Worm (Caenorhabditis elegans): Measurements from ENCODE around the gene ZC443.2.

The ZC443.2 gene

DNA sequence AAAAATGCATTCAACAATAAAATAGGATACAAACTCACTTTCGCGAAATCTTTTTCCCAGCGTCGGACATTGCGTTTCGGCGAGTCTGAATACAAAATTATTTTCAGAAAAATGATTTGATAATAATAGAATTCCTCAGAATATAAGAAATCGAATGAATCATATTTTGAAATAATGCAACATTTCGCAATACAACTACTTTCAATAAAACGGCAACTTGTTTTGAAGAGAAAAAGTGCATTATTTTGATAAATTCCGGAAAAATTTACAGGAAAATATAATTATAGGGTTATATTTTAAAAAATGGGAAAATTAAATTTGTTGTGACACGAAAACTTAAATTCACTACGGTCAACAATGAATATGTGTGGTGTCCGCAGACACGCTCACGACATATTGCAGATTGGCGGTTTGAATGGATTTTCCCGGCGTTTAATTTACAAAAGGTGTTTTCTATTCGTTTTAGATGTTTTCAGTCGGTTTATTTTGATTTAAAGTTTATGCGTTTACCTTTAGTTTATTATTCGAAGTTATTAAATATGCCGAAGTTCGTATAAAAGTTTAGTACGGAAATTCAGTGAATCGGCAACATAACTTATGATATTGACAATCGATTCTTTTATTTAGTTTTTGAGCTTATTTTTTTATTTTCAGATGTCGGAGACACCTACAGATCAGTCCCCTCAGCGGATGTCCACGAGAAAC lies 47.5 kb downstream of the ZC443.2 start, which contains the start of the genes abcf-1 and scc-3:
Gene abcf-1 (minus strand): TSS at position 85 of the 705 bp plus-strand sequence.
Gene scc-3 (plus strand): TSS at position 655 of the 705 bp plus-strand sequence.
- TF ChIP-seq F13C5.2 (tag; optimal IDR thresholded peaks at IDR 0.05) (peak; percentile 20), tbx-37 (GFP tag; conservative IDR thresholded peaks at IDR 0.05) (no peak)

DNA sequence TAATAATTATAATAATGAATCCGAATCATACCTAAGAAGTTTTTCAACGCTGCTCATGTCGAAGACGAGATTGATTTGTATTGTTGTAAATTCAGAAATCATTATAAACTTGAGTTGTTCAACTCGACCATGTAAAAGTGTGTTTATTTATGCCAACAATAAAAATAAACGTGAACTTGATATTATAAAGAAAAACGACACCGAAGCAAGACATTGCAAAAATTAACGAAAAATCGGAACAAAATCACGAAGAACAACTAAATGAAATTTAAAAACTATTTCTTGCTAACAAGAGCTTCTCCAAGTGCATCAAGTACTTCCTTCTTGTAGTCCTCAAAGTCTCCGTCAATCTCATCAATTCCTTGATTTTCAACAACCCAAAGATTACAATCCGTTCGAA lies 50.1 kb downstream of the ZC443.2 start, which contains the start of gene F18E2.15:
Gene F18E2.15 (minus strand): TSS at position 101 of the 400 bp plus-strand sequence.
- TF ChIP-seq ets-7 (tag; optimal IDR thresholded peaks at IDR 0.05) (no peak), sea-1 (GFP tag; conservative IDR thresholded peaks at IDR 0.05) (no peak), tbx-37 (GFP tag; conservative IDR thresholded peaks at IDR 0.05) (no peak), pes-1 (GFP tag; IDR thresholded peaks at IDR 0.05) (no peak), B0310.2 (tag; optimal IDR thresholded peaks at IDR 0.05) (no peak), hnd-1 (tag; optimal IDR thresholded peaks at IDR 0.05) (no peak), flt-1 (GFP tag; IDR thresholded peaks at IDR 0.05) (no peak), tbx-11 (GFP tag; IDR thresholded peaks at IDR 0.05) (no peak), aly-1 (tag; optimal IDR thresholded peaks at IDR 0.05) (no peak), F13C5.2 (tag; optimal IDR thresholded peaks at IDR 0.05) (no peak)
